Fruit fly (Drosophila melanogaster): ENCODE data around the gene CG10749.

Gene CG10749

DNA sequence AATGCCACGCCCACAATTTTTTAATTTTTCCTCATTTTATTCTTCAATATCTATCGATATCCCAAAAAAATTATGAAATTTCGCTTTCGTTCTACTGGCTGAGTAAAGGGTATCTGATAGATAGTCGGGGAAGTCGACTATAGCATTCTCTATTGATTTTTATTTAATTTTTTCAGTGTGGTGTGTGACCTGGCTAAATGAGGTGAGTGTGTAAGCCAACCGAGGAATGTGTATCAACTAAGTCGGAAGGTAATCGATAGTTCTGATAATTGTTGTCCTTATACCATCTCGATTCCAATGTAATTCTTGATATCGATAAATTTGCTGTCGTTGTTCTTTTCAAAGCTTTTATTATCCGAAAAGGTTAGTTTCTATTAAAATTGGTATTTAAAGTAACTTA, 34.2 kb downstream of the CG10749 start, which contains the start of gene CG11263 (continued):
- peak; percentile 54 for TF ChIP-seq bigmax (GFP tag; optimal IDR thresholded peaks at IDR 0.05)
- no peak; the same call in 2 of the 3 replicates for TF ChIP-seq Mrtf (GFP tag; IDR thresholded peaks at IDR 0.05)
- peak; percentile 69 for TF ChIP-seq CG15514 (GFP tag; optimal IDR thresholded peaks at IDR 0.05)
- peak; percentile 84 for TF ChIP-seq bbx (GFP tag; IDR thresholded peaks at IDR 0.05; ENCODE audit: partially characterized antibody)
- TF ChIP-seq fu2 (GFP tag; optimal IDR thresholded peaks at IDR 0.05): peak; percentile 45
- TF ChIP-seq CG11504 (tag; optimal IDR thresholded peaks at IDR 0.05): no peak
- TF ChIP-seq z (GFP tag; IDR thresholded peaks at IDR 0.05): no peak
- peak; percentile 7 for TF ChIP-seq CG5245 (GFP tag; optimal IDR thresholded peaks at IDR 0.05)
- TF ChIP-seq lov (optimal IDR thresholded peaks at IDR 0.05): no peak
- no peak for TF ChIP-seq lov (GFP tag; IDR thresholded peaks at IDR 0.05)
- peak; percentile 70 for TF ChIP-seq CG30403 (GFP tag; optimal IDR thresholded peaks at IDR 0.05)
- TF ChIP-seq CG8359 (GFP tag; optimal IDR thresholded peaks at IDR 0.05; ENCODE audit: borderline replicate concordance): no peak
- peak; percentile 50 for TF ChIP-seq bab2 (GFP tag; optimal IDR thresholded peaks at IDR 0.05)
- peak; percentile 86 for TF ChIP-seq Dll (GFP tag; IDR thresholded peaks at IDR 0.05; ENCODE audit: partially characterized antibody)
- no peak for TF ChIP-seq crc (GFP tag; optimal IDR thresholded peaks at IDR 0.05)
- peak; percentile 40 for TF ChIP-seq CG17359 (tag; optimal IDR thresholded peaks at IDR 0.05)
- no peak for TF ChIP-seq h (optimal IDR thresholded peaks at IDR 0.05)
- TF ChIP-seq sisA (GFP tag; IDR thresholded peaks at IDR 0.05): peak; percentile 68
- TF ChIP-seq CG10274 (GFP tag; optimal IDR thresholded peaks at IDR 0.05): no peak
- peak; percentile 54 for TF ChIP-seq CTCF (GFP tag; optimal IDR thresholded peaks at IDR 0.05)
- no peak for TF ChIP-seq CG5180 (GFP tag; optimal IDR thresholded peaks at IDR 0.05)
- TF ChIP-seq Lpt (GFP tag; optimal IDR thresholded peaks at IDR 0.05): no peak
- peak; percentile 19 for TF ChIP-seq Mad (GFP tag; optimal IDR thresholded peaks at IDR 0.05)
- no peak for TF ChIP-seq HLH3B (GFP tag; IDR thresholded peaks at IDR 0.05)
- peak; percentile 71; the same call in 2 of the 3 replicates for TF ChIP-seq Doc3 (GFP tag; IDR thresholded peaks at IDR 0.05; ENCODE audit: partially characterized antibody)
- no peak for TF ChIP-seq CG11723 (GFP tag; optimal IDR thresholded peaks at IDR 0.05)
- peak; percentile 73 for TF ChIP-seq CG8290 (GFP tag; optimal IDR thresholded peaks at IDR 0.05)
- peak; percentile 21 to 80 for TF ChIP-seq CG8290 (tag; optimal IDR thresholded peaks at IDR 0.05)
- no peak for TF ChIP-seq CG3407 (GFP tag; optimal IDR thresholded peaks at IDR 0.05)
- TF ChIP-seq unc-4 (GFP tag; IDR thresholded peaks at IDR 0.05; ENCODE audit: partially characterized antibody): peak; percentile 81
- TF ChIP-seq zen (tag; optimal IDR thresholded peaks at IDR 0.05): no peak
- no peak for TF ChIP-seq bowl (GFP tag; IDR thresholded peaks at IDR 0.05)
- TF ChIP-seq CG18262 (tag; optimal IDR thresholded peaks at IDR 0.05): peak; percentile 51
- TF ChIP-seq dysf (GFP tag; IDR thresholded peaks at IDR 0.05): peak; percentile 43; the same call in 1 of the 3 replicates
- peak; percentile 7 for TF ChIP-seq repo (GFP tag; optimal IDR thresholded peaks at IDR 0.05)
- no peak for TF ChIP-seq CG1529 (GFP tag; optimal IDR thresholded peaks at IDR 0.05)
- TF ChIP-seq CG13123 (GFP tag; optimal IDR thresholded peaks at IDR 0.05): no peak
- peak; percentile 35; the same call in 1 of the 2 replicates for TF ChIP-seq CG14667 (GFP tag; IDR thresholded peaks at IDR 0.05)
- no peak for TF ChIP-seq sr (GFP tag; IDR thresholded peaks at IDR 0.05)
- peak; percentile 47 to 49 for TF ChIP-seq chif (GFP tag; optimal IDR thresholded peaks at IDR 0.05)
- peak; percentile 21 for TF ChIP-seq psq (GFP tag; optimal IDR thresholded peaks at IDR 0.05)
- TF ChIP-seq CG6854 (GFP tag; optimal IDR thresholded peaks at IDR 0.05): no peak
- TF ChIP-seq CG9609 (GFP tag; optimal IDR thresholded peaks at IDR 0.05): peak; percentile 18
- peak; percentile 61 for TF ChIP-seq CoRest (tag; optimal IDR thresholded peaks at IDR 0.05)
- peak; percentile 79 for TF ChIP-seq Myb (GFP tag; optimal IDR thresholded peaks at IDR 0.05)
- TF ChIP-seq aop (GFP tag; IDR thresholded peaks at IDR 0.05): no peak
- TF ChIP-seq Dbx (GFP tag; IDR thresholded peaks at IDR 0.05): peak; percentile 73
- TF ChIP-seq CG3065 (GFP tag; optimal IDR thresholded peaks at IDR 0.05): peak; percentile 77
- TF ChIP-seq CG4328 (GFP tag; optimal IDR thresholded peaks at IDR 0.05): no peak
- TF ChIP-seq CG8388 (GFP tag; optimal IDR thresholded peaks at IDR 0.05): no peak
- TF ChIP-seq CG2116 (GFP tag; optimal IDR thresholded peaks at IDR 0.05): peak; percentile 59
- no peak for TF ChIP-seq MESR4 (GFP tag; optimal IDR thresholded peaks at IDR 0.05)
- TF ChIP-seq E2f1 (GFP tag; IDR thresholded peaks at IDR 0.05): peak; percentile 50
